Worm (Caenorhabditis elegans) whole organism, late embryonic: ENCODE measurements around the gene gst-4.

Experiments used
- C08G9.2 ChIP-seq: sonication (generic microtip); optimal IDR thresholded peaks from 2 replicates; lab custom pipeline; 2016; ENCODE audit warnings: mild to moderate bottlenecking, missing genetic modification characterization, moderate library complexity, missing compliant biosample characterization
- C38D4.7 ChIP-seq: fragments of 200-800 bp; sonication (Bioruptor generic); optimal IDR thresholded peaks from 2 replicates; lab custom pipeline; 2018; ENCODE audit warnings: mild to moderate bottlenecking, missing genetic modification characterization, moderate library complexity, missing compliant biosample characterization
- F13H6.1 ChIP-seq: sonication (generic microtip); optimal IDR thresholded peaks from 2 replicates; lab custom pipeline; 2016; ENCODE audit warnings: missing genetic modification characterization, missing compliant biosample characterization
- K02D7.2 ChIP-seq: sonication (generic microtip); optimal IDR thresholded peaks from 2 replicates; lab custom pipeline; 2017; ENCODE audit warnings: mild to moderate bottlenecking, missing genetic modification characterization, missing compliant biosample characterization
- Y22D7AL.16 ChIP-seq: sonication (generic microtip); optimal IDR thresholded peaks from 2 replicates; lab custom pipeline; 2016; ENCODE audit warnings: missing genetic modification characterization, missing compliant biosample characterization
- ceh-24 ChIP-seq: sonication (generic microtip); optimal IDR thresholded peaks from 2 replicates; lab custom pipeline; 2016; ENCODE audit warnings: mild to moderate bottlenecking, missing genetic modification characterization, missing compliant biosample characterization
- ceh-31 ChIP-seq: sonication (generic microtip); optimal IDR thresholded peaks from 2 replicates; lab custom pipeline; 2016; ENCODE audit warnings: missing genetic modification characterization, missing compliant biosample characterization
- ceh-34 ChIP-seq: sonication (generic microtip); optimal IDR thresholded peaks from 2 replicates; lab custom pipeline; 2016; ENCODE audit warnings: mild to moderate bottlenecking, missing genetic modification characterization, missing compliant biosample characterization
- ceh-6 ChIP-seq: fragments of 200-800 bp; sonication (Bioruptor generic); optimal IDR thresholded peaks from 2 replicates; lab custom pipeline; 2018; ENCODE audit warnings: mild to moderate bottlenecking, missing genetic modification characterization, missing compliant biosample characterization
- ceh-9 ChIP-seq: sonication (generic microtip); optimal IDR thresholded peaks from 2 replicates; lab custom pipeline; 2016; ENCODE audit warnings: mild to moderate bottlenecking, missing genetic modification characterization, inconsistent platforms, missing compliant biosample characterization
- che-1 ChIP-seq: sonication (generic microtip); optimal IDR thresholded peaks from 2 replicates; lab custom pipeline; 2016; ENCODE audit warnings: mild to moderate bottlenecking, missing genetic modification characterization, missing compliant biosample characterization
- dmd-4 ChIP-seq: sonication (generic microtip); optimal IDR thresholded peaks from 2 replicates; lab custom pipeline; 2016; ENCODE audit warnings: borderline replicate concordance, missing genetic modification characterization, missing compliant biosample characterization
- elt-2 ChIP-seq: sonication (generic microtip); optimal IDR thresholded peaks from 2 replicates; lab custom pipeline; 2016; ENCODE audit warnings: missing genetic modification reagents, missing genetic modification characterization, missing compliant biosample characterization
- elt-4 ChIP-seq: sonication (generic microtip); optimal IDR thresholded peaks from 2 replicates; lab custom pipeline; 2016; ENCODE audit warnings: missing genetic modification characterization, missing compliant biosample characterization
- eyg-1 ChIP-seq: sonication (generic microtip); optimal IDR thresholded peaks from 2 replicates; lab custom pipeline; 2016; ENCODE audit warnings: missing genotype, missing genetic modification characterization, missing compliant biosample characterization
- fax-1 ChIP-seq: sonication (generic microtip); optimal IDR thresholded peaks from 2 replicates; lab custom pipeline; 2016; ENCODE audit warnings: missing genotype, missing genetic modification characterization, missing compliant biosample characterization
- hlh-13 ChIP-seq: fragments of 200-800 bp; sonication (Bioruptor generic); optimal IDR thresholded peaks from 2 replicates; lab custom pipeline; 2018; ENCODE audit warnings: mild to moderate bottlenecking, missing genetic modification characterization, missing compliant biosample characterization
- hlh-15 ChIP-seq: sonication (generic microtip); optimal IDR thresholded peaks from 2 replicates; lab custom pipeline; 2016; ENCODE audit warnings: missing genetic modification characterization, missing compliant biosample characterization
- hlh-30 ChIP-seq: sonication (generic microtip); optimal IDR thresholded peaks from 2 replicates; lab custom pipeline; 2017; ENCODE audit warnings: antibody characterized with exemption, missing genetic modification characterization, missing compliant biosample characterization; ENCODE audit not compliant: insufficient read depth
- mec-3 ChIP-seq: sonication (generic microtip); optimal IDR thresholded peaks from 2 replicates; lab custom pipeline; 2016; ENCODE audit warnings: borderline replicate concordance, missing genetic modification characterization, missing compliant biosample characterization
- nfya-1 ChIP-seq: sonication (generic microtip); optimal IDR thresholded peaks from 2 replicates; lab custom pipeline; 2017; ENCODE audit warnings: missing genetic modification characterization, mild to moderate bottlenecking, missing compliant biosample characterization, antibody characterized with exemption, moderate library complexity
- nhr-11 ChIP-seq: fragments of 150-350 bp; optimal IDR thresholded peaks from 2 replicates; lab custom pipeline; 2014; ENCODE audit warnings: missing biosample characterization, missing genetic modification characterization
- npax-4 ChIP-seq: sonication (generic microtip); optimal IDR thresholded peaks from 2 replicates; lab custom pipeline; 2016; ENCODE audit warnings: missing genetic modification characterization, missing compliant biosample characterization
- pat-9 ChIP-seq: fragments of 200-800 bp; sonication (Bioruptor generic); optimal IDR thresholded peaks from 2 replicates; lab custom pipeline; 2018; ENCODE audit warnings: mild to moderate bottlenecking, missing genetic modification characterization, moderate library complexity, missing compliant biosample characterization
- pax-1 ChIP-seq: fragments of 150-350 bp; optimal IDR thresholded peaks from 2 replicates; lab custom pipeline; 2014; ENCODE audit warnings: missing biosample characterization, missing genetic modification characterization
- pha-4 ChIP-seq: fragments of 150-350 bp; optimal IDR thresholded peaks from 2 replicates; lab custom pipeline; 2018; ENCODE audit warnings: missing biosample characterization, missing genetic modification reagents, missing genetic modification characterization
- pqm-1 ChIP-seq: sonication (generic microtip); optimal IDR thresholded peaks from 2 replicates; lab custom pipeline; 2016; ENCODE audit warnings: missing genetic modification characterization, missing compliant biosample characterization
- pros-1 ChIP-seq: fragments of 150-350 bp; optimal IDR thresholded peaks from 2 replicates; lab custom pipeline; 2014; ENCODE audit warnings: missing biosample characterization, missing genetic modification reagents, missing genetic modification characterization
- ref-2 ChIP-seq: sonication (generic microtip); optimal IDR thresholded peaks from 2 replicates; lab custom pipeline; 2016; ENCODE audit warnings: missing genetic modification characterization, missing compliant biosample characterization
- rnt-1 ChIP-seq: sonication (generic microtip); optimal IDR thresholded peaks from 2 replicates; lab custom pipeline; 2016; ENCODE audit warnings: missing genetic modification characterization, missing compliant biosample characterization
- sdc-2 ChIP-seq: sonication (generic microtip); optimal IDR thresholded peaks from 2 replicates; lab custom pipeline; 2016; ENCODE audit warnings: missing genotype, missing genetic modification characterization, missing compliant biosample characterization
- sox-2 ChIP-seq: fragments of 200-800 bp; sonication (Bioruptor generic); IDR thresholded peaks from 2 replicates; pipeline ENCODE4 v1.3.6; 2022; ENCODE audit warnings: missing genetic modification reagents, missing genetic modification characterization, missing compliant biosample characterization
- sox-4 ChIP-seq: sonication (generic microtip); optimal IDR thresholded peaks from 2 replicates; lab custom pipeline; 2017; ENCODE audit warnings: mild to moderate bottlenecking, missing genetic modification characterization, inconsistent platforms, missing compliant biosample characterization
- syd-9 ChIP-seq: sonication (generic microtip); optimal IDR thresholded peaks from 2 replicates; lab custom pipeline; 2016; ENCODE audit warnings: mild to moderate bottlenecking, missing genetic modification characterization, moderate library complexity, missing compliant biosample characterization
- unc-42 ChIP-seq: sonication (generic microtip); optimal IDR thresholded peaks from 2 replicates; lab custom pipeline; 2016; ENCODE audit warnings: missing genotype, missing genetic modification characterization, missing compliant biosample characterization
- unc-55 ChIP-seq: sonication (generic microtip); optimal IDR thresholded peaks from 2 replicates; lab custom pipeline; 2017; ENCODE audit warnings: missing biosample characterization, missing genetic modification reagents, missing genetic modification characterization

The gst-4 gene

DNA sequence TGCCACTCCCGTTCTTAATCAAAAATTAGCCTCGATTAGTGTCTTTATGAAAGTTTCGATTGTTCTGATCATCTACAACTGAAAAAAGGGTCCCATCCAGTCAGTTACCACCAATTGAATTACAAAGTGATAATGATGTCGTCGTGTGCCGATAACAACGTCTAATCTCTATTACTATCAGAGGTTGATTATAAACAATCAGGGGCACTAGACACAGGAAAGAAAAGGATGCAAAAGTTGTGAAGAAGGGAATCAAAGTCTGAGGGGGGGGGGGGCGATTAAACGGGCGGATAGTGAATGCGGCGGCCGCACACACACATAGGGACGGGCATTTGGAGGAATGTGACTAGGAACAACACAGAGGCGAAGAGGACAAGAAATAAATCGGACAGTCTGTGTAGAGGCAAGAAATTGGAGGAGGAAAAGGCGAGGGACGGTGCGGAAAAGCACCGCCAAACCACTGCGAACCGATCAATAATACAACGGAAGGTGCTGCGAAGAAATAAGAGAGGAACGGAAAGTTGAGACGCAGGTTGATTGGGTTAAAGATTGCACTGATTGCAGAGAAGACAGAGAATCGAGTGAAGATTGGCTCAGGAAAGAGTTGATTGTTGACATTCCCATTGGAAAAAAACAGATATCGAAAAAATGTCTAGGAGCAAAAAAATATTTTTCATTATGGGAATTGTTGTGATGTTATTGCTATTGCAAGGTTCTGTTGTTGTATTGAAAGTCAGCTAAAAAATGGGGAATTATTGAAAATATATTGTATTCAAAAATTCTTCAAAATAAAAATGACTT, 33.1 kb downstream of the gst-4 start (continued):
- TF ChIP-seq hlh-13 (GFP tag; lab: Kevin White, UChicago) (no peak), ceh-6 (GFP tag; lab: Kevin White, UChicago) (no peak), Y22D7AL.16 (tag; lab: Kevin White, UChicago) (no peak), rnt-1 (tag; lab: Kevin White, UChicago) (peak; percentile 43), npax-4 (no peak), ceh-24 (tag; lab: Kevin White, UChicago) (no peak), pha-4 (tag; lab: Kevin White, UChicago) (no peak), nhr-11 (tag; lab: Kevin White, UChicago) (no peak), eyg-1 (tag; lab: Kevin White, UChicago) (no peak)

DNA sequence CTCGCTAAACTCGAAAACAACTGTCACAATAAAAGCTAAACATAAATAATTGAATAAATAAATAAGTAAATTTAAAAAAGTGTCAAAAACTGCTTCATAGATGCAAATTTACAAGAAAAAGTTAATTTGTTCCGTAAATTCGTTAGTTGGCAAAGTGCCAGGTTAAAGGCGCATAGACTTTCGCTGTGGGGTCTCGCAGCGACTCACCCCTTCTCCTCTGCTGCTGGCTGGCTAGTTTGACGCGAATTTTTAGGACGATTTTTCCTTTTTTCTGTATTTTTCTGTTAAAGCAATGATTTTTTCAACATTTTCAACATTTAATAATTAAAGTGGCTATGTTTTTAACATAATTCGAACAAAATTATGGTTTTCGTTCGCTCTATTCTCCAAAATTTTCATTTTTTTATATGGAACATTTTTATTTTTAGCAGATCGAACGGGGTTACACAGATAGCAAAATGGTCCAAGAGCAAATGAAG, 34.3 kb downstream of the gst-4 start, which contains the start of gene rack-1:
TSS of gene rack-1 (plus strand) at position 429 of the 479 bp plus-strand sequence.
- TF ChIP-seq fax-1 (peak; percentile 3), eyg-1 (tag; lab: Kevin White, UChicago) (no peak), ceh-31 (tag; lab: Kevin White, UChicago) (peak; percentile 11), unc-42 (tag; lab: Kevin White, UChicago) (peak; percentile 66), hlh-15 (no peak), nfya-1 (peak; percentile 20), elt-2 (tag; lab: Kevin White, UChicago) (no peak), npax-4 (no peak), pax-1 (tag; lab: Kevin White, UChicago) (no peak)

DNA sequence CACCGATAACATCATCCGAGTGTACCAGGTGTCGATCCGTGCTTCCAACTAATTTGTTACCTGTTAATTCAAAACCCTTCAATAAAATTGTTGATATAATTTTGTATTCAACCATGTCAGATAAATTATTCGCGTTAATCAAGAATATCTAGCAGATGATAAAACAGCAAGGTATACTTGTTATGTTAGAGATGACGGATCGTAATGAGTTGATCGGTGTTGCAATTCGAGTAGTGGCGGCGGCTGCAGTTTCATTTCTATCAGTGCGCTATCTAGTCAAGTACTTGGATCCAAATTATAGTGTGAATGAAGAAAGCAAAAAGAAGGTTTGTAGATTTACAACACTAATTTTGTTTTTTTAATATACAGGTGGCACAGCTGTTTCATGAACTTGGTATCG, 35.8 kb downstream of the gst-4 start, which contains the start of gene mspn-1:
TSS of gene mspn-1 (plus strand) at position 190 of the 400 bp plus-strand sequence.
- TF ChIP-seq ceh-9 (tag; lab: Kevin White, UChicago), result no peak
- no peak for TF ChIP-seq ceh-34 (tag; lab: Kevin White, UChicago)
- no peak for TF ChIP-seq pros-1 (tag; lab: Kevin White, UChicago)
- TF ChIP-seq mec-3 (tag; lab: Kevin White, UChicago), result no peak
- no peak for TF ChIP-seq ref-2 (tag; lab: Kevin White, UChicago)
- TF ChIP-seq che-1 (tag; lab: Kevin White, UChicago), result no peak
- TF ChIP-seq C08G9.2 (tag; lab: Kevin White, UChicago), result no peak
- no peak for TF ChIP-seq K02D7.2 (tag; lab: Kevin White, UChicago)
- TF ChIP-seq pqm-1 (tag; lab: Kevin White, UChicago), result no peak
- TF ChIP-seq syd-9, result no peak
- no peak for TF ChIP-seq elt-4
- no peak for TF ChIP-seq F13H6.1
- TF ChIP-seq dmd-4, result no peak
- no peak for TF ChIP-seq sox-2 (GFP tag; lab: Robert Waterston, UW)
- no peak for TF ChIP-seq elt-2 (tag; lab: Kevin White, UChicago)
- TF ChIP-seq rnt-1 (tag; lab: Kevin White, UChicago), result no peak
- no peak for TF ChIP-seq pat-9
- TF ChIP-seq sdc-2, result no peak
- TF ChIP-seq sox-4 (tag; lab: Kevin White, UChicago), result no peak
- no peak for TF ChIP-seq C38D4.7 (GFP tag; lab: Kevin White, UChicago)
- TF ChIP-seq, all 69 proteins: peak for 0

DNA sequence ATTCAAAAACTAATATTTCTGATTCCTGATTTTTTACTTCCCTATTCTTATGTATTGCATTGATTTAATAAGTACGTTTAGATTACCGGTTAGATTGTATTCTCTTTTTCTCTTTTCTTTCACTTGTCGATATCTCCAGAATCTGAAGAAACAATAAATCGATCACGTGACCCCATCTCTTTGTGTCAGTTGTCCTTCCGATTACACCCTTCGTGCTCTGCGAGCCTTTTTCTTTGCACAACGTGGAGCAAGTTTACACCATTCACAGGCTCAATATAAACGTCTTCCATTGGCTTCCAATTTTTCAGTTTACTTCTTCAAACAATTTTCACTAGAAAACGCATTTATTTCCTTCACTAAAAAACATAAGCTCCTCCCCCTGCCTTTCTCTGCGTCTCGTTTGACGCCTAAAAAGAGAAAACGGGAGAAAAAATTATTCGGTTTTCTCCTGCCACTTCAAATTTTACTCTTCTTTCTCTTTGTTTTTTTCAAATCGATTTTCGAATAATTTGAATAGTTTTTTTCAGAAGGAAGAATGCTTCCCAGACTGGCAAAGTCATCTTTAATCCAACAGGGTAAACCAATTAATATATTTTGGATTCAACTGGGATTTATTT, 38.2 kb downstream of the gst-4 start, which contains the start of gene gta-1:
TSS of gene gta-1 (plus strand) at position 528 of the 617 bp plus-strand sequence.
- peak; percentile 83 for TF ChIP-seq hlh-30 (tag; lab: Kevin White, UChicago)
- TF ChIP-seq sox-4 (tag; lab: Kevin White, UChicago), result no peak
- TF ChIP-seq unc-55 (GFP tag; lab: Kevin White, UChicago), result peak; percentile 70
